Fruit fly (Drosophila melanogaster) whole organism, pupa: ENCODE measurements around the gene Tet.
A peak's percentile ranks its signal among the peaks of the same experiment; 100 is the strongest.

Source experiments
- CG13204 ChIP-seq: fragments of 200-800 bp; sonication (Bioruptor generic); optimal IDR thresholded peaks from 2 replicates; lab custom pipeline; 2018; ENCODE audit warnings: missing biosample characterization, mild to moderate bottlenecking, missing genetic modification characterization, moderate library complexity
- CG15710 ChIP-seq: fragments of 200-800 bp; sonication (Bioruptor generic); optimal IDR thresholded peaks from 2 replicates; lab custom pipeline; 2018; ENCODE audit warnings: missing biosample characterization, mild to moderate bottlenecking, missing genetic modification characterization, moderate library complexity
- CG4496 ChIP-seq: fragments of 200-800 bp; sonication (Bioruptor generic); IDR thresholded peaks from 3 replicates; pipeline ENCODE4 v1.3.6; 2022; ENCODE audit warnings: missing biosample characterization, missing genetic modification characterization
- CG9948 ChIP-seq: fragments of 200-800 bp; sonication (Bioruptor generic); optimal IDR thresholded peaks from 2 replicates; lab custom pipeline; 2018; ENCODE audit warnings: missing biosample characterization, mild to moderate bottlenecking, missing genetic modification characterization, moderate library complexity
- EcR ChIP-seq: fragments of 200-800 bp; sonication (Bioruptor generic); optimal IDR thresholded peaks from 3 replicates; lab custom pipeline; 2019; ENCODE audit warnings: missing biosample characterization, missing genetic modification characterization, mild to moderate bottlenecking, moderate library complexity, missing genetic modification reagents
- Ets98B ChIP-seq: fragments of 200-800 bp; sonication (Bioruptor generic); IDR thresholded peaks from 2 replicates; pipeline ENCODE4 v1.3.6; 2022; ENCODE audit warnings: missing biosample characterization, missing genetic modification characterization

dm6 chr3L:2860087-2860486 is 18.9 kb downstream of the Tet start:
- TF ChIP-seq CG15710 (tag; lab: Kevin White, UChicago) (peak; percentile 41), CG4496 (GFP tag; lab: Robert Waterston, UW) (no peak), CG9948 (tag; lab: Kevin White, UChicago) (peak; percentile 41), EcR (GFP tag; lab: Kevin White, UChicago) (no peak), Ets98B (GFP tag; lab: Robert Waterston, UW) (no peak), CG13204 (GFP tag; lab: Kevin White, UChicago) (no peak)
